Worm (Caenorhabditis elegans) whole organism, L4/young adult: ENCODE results near the gene str-134.

Experiments
- W03F9.2 ChIP-seq: fragments of 150-350 bp; optimal IDR thresholded peaks from 2 replicates; lab custom pipeline; 2014; ENCODE audit warnings: missing biosample characterization, missing genetic modification characterization
- him-1 ChIP-seq: sonication (generic microtip); optimal IDR thresholded peaks from 2 replicates; lab custom pipeline; 2016; ENCODE audit warnings: missing genotype, missing genetic modification reagents, missing genetic modification characterization, missing compliant biosample characterization

ce11 chrV:743348-743747, at the start of gene str-134:
- no peak for TF ChIP-seq him-1 (tag; lab: Kevin White, UChicago)
- no peak for TF ChIP-seq W03F9.2 (tag; lab: Kevin White, UChicago)
